Worm (Caenorhabditis elegans): ENCODE data around the gene fmil-1.

DNA sequence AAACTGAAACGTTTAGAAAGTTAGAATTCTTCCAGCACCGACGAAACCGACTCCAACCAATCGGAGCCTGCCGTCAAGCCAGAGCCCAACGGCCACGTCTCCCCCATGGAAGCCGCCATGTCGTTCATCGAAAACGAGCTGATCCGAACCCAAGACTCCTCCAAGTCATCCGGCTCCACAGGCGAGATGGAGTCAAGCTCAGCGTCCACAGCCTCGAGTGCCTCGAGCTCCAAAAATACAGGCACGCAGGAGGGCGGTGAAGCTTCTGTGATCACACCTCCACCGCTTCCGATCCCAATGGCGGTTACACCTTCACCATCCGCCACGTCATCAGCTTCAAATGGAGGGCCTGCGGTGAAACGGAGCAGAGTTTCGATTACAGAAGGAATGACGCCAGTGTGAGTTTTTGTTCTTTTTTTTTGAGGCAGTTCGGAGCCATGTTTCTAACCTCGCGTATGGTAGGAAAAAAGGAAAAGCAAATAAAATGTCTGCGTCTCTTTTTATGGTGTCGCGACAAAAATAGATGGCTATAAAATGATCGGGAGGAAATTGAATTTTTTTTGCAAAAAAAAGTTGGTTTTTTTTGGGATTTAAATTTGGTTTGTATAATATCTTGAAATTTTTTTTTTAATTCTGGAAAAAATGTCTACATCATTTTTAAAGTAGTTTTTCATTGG is 30.1 kb downstream of the fmil-1 start:
- TF ChIP-seq xbp-1 (tag; optimal IDR thresholded peaks at IDR 0.05) (no peak), zag-1 (tag; optimal IDR thresholded peaks at IDR 0.05) (no peak), elt-3 (tag; optimal IDR thresholded peaks at IDR 0.05) (no peak), jun-1 (tag; optimal IDR thresholded peaks at IDR 0.05) (no peak), snpc-4 (tag; optimal IDR thresholded peaks at IDR 0.05) (no peak), skn-1 (tag; optimal IDR thresholded peaks at IDR 0.05) (no peak), nhr-76 (tag; optimal IDR thresholded peaks at IDR 0.05) (no peak), fos-1 (tag; optimal IDR thresholded peaks at IDR 0.05) (no peak), unc-62 (GFP tag; optimal IDR thresholded peaks at IDR 0.05) (no peak), mef-2 (tag; optimal IDR thresholded peaks at IDR 0.05) (no peak), zip-4 (GFP tag; optimal IDR thresholded peaks at IDR 0.05) (no peak)

Measured in whole organism, L1 larva.